Fruit fly (Drosophila melanogaster) whole organism, wandering third instar larva: Measurements from ENCODE around the gene Ugt304A1.

Experiments used
- Abd-B ChIP-seq: fragments of >200 bp; optimal IDR thresholded peaks from 2 replicates; lab custom pipeline; 2017; ENCODE audit warnings: missing biosample characterization, missing genetic modification characterization
- CG32264 ChIP-seq: fragments of 200-800 bp; sonication (Bioruptor generic); optimal IDR thresholded peaks from 2 replicates; lab custom pipeline; 2016; ENCODE audit warnings: missing biosample characterization, missing genetic modification characterization
- CG9705 ChIP-seq: fragments of 200-800 bp; sonication (Bioruptor generic); optimal IDR thresholded peaks from 2 replicates; lab custom pipeline; 2018; ENCODE audit warnings: missing biosample characterization, mild to moderate bottlenecking, missing genetic modification characterization
- CrebA ChIP-seq: fragments of 200-800 bp; sonication (Bioruptor generic); optimal IDR thresholded peaks from 2 replicates; lab custom pipeline; 2016; ENCODE audit warnings: missing biosample characterization, mild to moderate bottlenecking, missing genetic modification characterization, borderline replicate concordance
- Dfd ChIP-seq: fragments of >200 bp; optimal IDR thresholded peaks from 2 replicates; lab custom pipeline; 2017; ENCODE audit warnings: missing biosample characterization, missing genetic modification characterization
- Dif ChIP-seq: fragments of 200-275, 200-300 bp; sonication (Bioruptor generic); optimal IDR thresholded peaks from 2 replicates; lab custom pipeline; 2018; ENCODE audit warnings: missing biosample characterization, missing genetic modification characterization; ENCODE audit not compliant: partially characterized antibody
- GATAd ChIP-seq: sonication (Bioruptor generic); optimal IDR thresholded peaks from 2 replicates; lab custom pipeline; 2016; ENCODE audit warnings: missing biosample characterization, missing genetic modification characterization
- HLH106 ChIP-seq: fragments of 200-800 bp; optimal IDR thresholded peaks from 3 replicates; lab custom pipeline; 2019; ENCODE audit warnings: missing biosample characterization, mild to moderate bottlenecking, missing genetic modification characterization, moderate library complexity
- Hnf4 ChIP-seq: fragments of 200-800 bp; sonication (Bioruptor generic); optimal IDR thresholded peaks from 2 replicates; lab custom pipeline; 2016; ENCODE audit warnings: missing biosample characterization, mild to moderate bottlenecking, missing genetic modification characterization
- Hr78 ChIP-seq: fragments of >200 bp; optimal IDR thresholded peaks from 2 replicates; lab custom pipeline; 2017; ENCODE audit warnings: missing biosample characterization, missing genetic modification characterization
- Hr83 ChIP-seq: fragments of 200-300 bp; sonication (Bioruptor generic); optimal IDR thresholded peaks from 2 replicates; lab custom pipeline; 2016; ENCODE audit warnings: missing biosample characterization, mild to moderate bottlenecking, missing genetic modification characterization, moderate library complexity; ENCODE audit not compliant: poor library complexity, severe bottlenecking
- Jra ChIP-seq: sonication (Bioruptor generic); optimal IDR thresholded peaks from 2 replicates; lab custom pipeline; 2016; ENCODE audit warnings: missing biosample characterization, missing genetic modification characterization
- Mio ChIP-seq: sonication (Bioruptor generic); optimal IDR thresholded peaks from 2 replicates; lab custom pipeline; 2016; ENCODE audit warnings: missing biosample characterization, missing genetic modification characterization
- Myc ChIP-seq: fragments of >200 bp; optimal IDR thresholded peaks from 2 replicates; lab custom pipeline; 2017
- N ChIP-seq: fragments of >200 bp; optimal IDR thresholded peaks from 2 replicates; lab custom pipeline; 2018; ENCODE audit warnings: missing biosample characterization, missing external identifiers, missing genetic modification characterization
- OdsH ChIP-seq: fragments of 200-800 bp; sonication (Bioruptor generic); optimal IDR thresholded peaks from 2 replicates; lab custom pipeline; 2016; ENCODE audit warnings: missing biosample characterization, mild to moderate bottlenecking, missing genetic modification characterization
- Rel ChIP-seq, 2 experiments: fragments of 200-800 bp; sonication (Bioruptor generic) in 1 of 2; optimal IDR thresholded peaks; 2 replicates in 1 of 2; 3 replicates in 1 of 2; lab custom pipeline; 2016 to 2019; ENCODE audit warnings: mild to moderate bottlenecking in 2 of 2, missing biosample characterization in 2 of 2, missing genetic modification characterization in 2 of 2, moderate library complexity in 1 of 2
- Sp1 ChIP-seq: fragments of 200-800 bp; sonication (Bioruptor generic); optimal IDR thresholded peaks from 3 replicates; lab custom pipeline; 2019; ENCODE audit warnings: missing biosample characterization, mild to moderate bottlenecking, missing genetic modification characterization, moderate library complexity
- br ChIP-seq: fragments of 200-800 bp; sonication (Bioruptor generic); optimal IDR thresholded peaks from 2 replicates; lab custom pipeline; 2016; ENCODE audit warnings: missing biosample characterization, missing genetic modification characterization
- brk ChIP-seq: fragments of 200-800 bp; sonication (Bioruptor generic); optimal IDR thresholded peaks from 2 replicates; lab custom pipeline; 2016; ENCODE audit warnings: missing biosample characterization, mild to moderate bottlenecking, missing genetic modification characterization
- dl ChIP-seq, 2 experiments: fragments of 175-275, 200-275 bp in 1 of 2; fragments of 200-275 bp in 1 of 2; sonication (Bioruptor generic); optimal IDR thresholded peaks; lab custom pipeline; 2018; ENCODE audit warnings: mild to moderate bottlenecking in 2 of 2, missing biosample characterization in 2 of 2, missing genetic modification characterization in 2 of 2, moderate library complexity in 2 of 2; ENCODE audit not compliant: partially characterized antibody in 2 of 2, insufficient read depth in 1 of 2
- dmrt93B ChIP-seq: fragments of 200-800 bp; sonication (Bioruptor generic); optimal IDR thresholded peaks from 2 replicates; lab custom pipeline; 2018; ENCODE audit warnings: missing biosample characterization, mild to moderate bottlenecking, missing genetic modification characterization
- dsf ChIP-seq: sonication (Bioruptor generic); optimal IDR thresholded peaks from 2 replicates; lab custom pipeline; 2016; ENCODE audit warnings: missing biosample characterization, missing genetic modification characterization, borderline replicate concordance
- ey ChIP-seq: fragments of 200-800 bp; sonication (Bioruptor generic); optimal IDR thresholded peaks from 2 replicates; lab custom pipeline; 2016; ENCODE audit warnings: missing biosample characterization, missing genetic modification characterization
- foxo ChIP-seq, 2 experiments: fragments of 200-800 bp; sonication (Bioruptor generic); optimal IDR thresholded peaks; 2 replicates in 1 of 2; 3 replicates in 1 of 2; lab custom pipeline; 2016 to 2017; ENCODE audit warnings: missing biosample characterization in 2 of 2, missing genetic modification characterization in 2 of 2
- fru ChIP-seq: fragments of 200-800 bp; sonication (Bioruptor generic); optimal IDR thresholded peaks from 3 replicates; lab custom pipeline; 2016; ENCODE audit warnings: missing biosample characterization, mild to moderate bottlenecking, missing genetic modification characterization
- h ChIP-seq: fragments of 200-800 bp; sonication (Bioruptor generic); optimal IDR thresholded peaks from 3 replicates; lab custom pipeline; 2016; ENCODE audit warnings: missing biosample characterization, mild to moderate bottlenecking, missing genetic modification characterization
- jim ChIP-seq: fragments of 175-275, 200-325 bp; sonication (Bioruptor generic); optimal IDR thresholded peaks from 2 replicates; lab custom pipeline; 2016; ENCODE audit warnings: missing biosample characterization, mild to moderate bottlenecking, missing genetic modification characterization
- lola ChIP-seq: fragments of >200 bp; optimal IDR thresholded peaks from 2 replicates; lab custom pipeline; 2017; ENCODE audit warnings: missing biosample characterization, missing genetic modification characterization
- pan ChIP-seq: fragments of >200 bp; optimal IDR thresholded peaks from 2 replicates; lab custom pipeline; 2017
- psq ChIP-seq: fragments of 200-800 bp; sonication (Bioruptor generic); optimal IDR thresholded peaks from 3 replicates; lab custom pipeline; 2017; ENCODE audit warnings: missing biosample characterization, mild to moderate bottlenecking, missing genetic modification characterization, moderate library complexity
- rgr ChIP-seq: fragments of 200-800 bp; sonication (Bioruptor generic); optimal IDR thresholded peaks from 3 replicates; lab custom pipeline; 2016; ENCODE audit warnings: missing biosample characterization, mild to moderate bottlenecking, missing genetic modification characterization
- sage ChIP-seq: fragments of 200-800 bp; sonication (Bioruptor generic); optimal IDR thresholded peaks from 2 replicates; lab custom pipeline; 2016; ENCODE audit warnings: missing biosample characterization, mild to moderate bottlenecking, missing genetic modification characterization
- sv ChIP-seq: fragments of 200-800 bp; sonication (Bioruptor generic); optimal IDR thresholded peaks from 3 replicates; lab custom pipeline; 2016; ENCODE audit warnings: missing biosample characterization, missing genetic modification characterization
- tai ChIP-seq: sonication (Bioruptor generic); optimal IDR thresholded peaks from 2 replicates; lab custom pipeline; 2016; ENCODE audit warnings: missing biosample characterization, missing genetic modification characterization
- usp ChIP-seq: fragments of >200 bp; optimal IDR thresholded peaks from 2 replicates; lab custom pipeline; 2017; ENCODE audit warnings: missing biosample characterization, missing genetic modification characterization
- woc ChIP-seq: sonication (Bioruptor generic); optimal IDR thresholded peaks from 2 replicates; lab custom pipeline; 2016; ENCODE audit warnings: missing biosample characterization, mild to moderate bottlenecking, missing genetic modification characterization

The Ugt304A1 gene

dm6 chr3R:11200885-11201421 lies 25.7 kb upstream of the Ugt304A1 start:
- TF ChIP-seq Hr78 (GFP tag; lab: Kevin White, UChicago) (no peak), ey (GFP tag; lab: Kevin White, UChicago) (peak; percentile 69), brk (peak; percentile 86), CG9705 (GFP tag; lab: Kevin White, UChicago) (no peak), N (no peak), Mio (GFP tag; lab: Kevin White, UChicago) (no peak), jim (GFP tag; lab: Kevin White, UChicago) (no peak), Abd-B (GFP tag; lab: Kevin White, UChicago) (no peak), Dfd (GFP tag; lab: Kevin White, UChicago) (no peak), fru (GFP tag; lab: Kevin White, UChicago) (peak; percentile 76), lola (GFP tag; lab: Kevin White, UChicago) (no peak), dsf (no peak), pan (peak; percentile 61), Myc (no peak), sage (GFP tag; lab: Kevin White, UChicago) (peak; percentile 80), OdsH (GFP tag; lab: Kevin White, UChicago) (peak; percentile 85), br (GFP tag; lab: Kevin White, UChicago) (peak; percentile 56), Jra (no peak), rgr (GFP tag; lab: Kevin White, UChicago) (peak; percentile 86), foxo (GFP tag; optimal IDR thresholded peaks at IDR 0.05; lab: Kevin White, UChicago) (peak; percentile 39 to 81), sv (GFP tag; lab: Kevin White, UChicago) (peak; percentile 39), Dif (GFP tag; lab: Kevin White, UChicago) (no peak), CG32264 (GFP tag; lab: Kevin White, UChicago) (peak; percentile 55), psq (peak; percentile 74), woc (GFP tag; lab: Kevin White, UChicago) (peak; percentile 53), usp (GFP tag; lab: Kevin White, UChicago) (no peak), dmrt93B (GFP tag; lab: Kevin White, UChicago) (peak; percentile 32), Hnf4 (GFP tag; lab: Kevin White, UChicago) (peak; percentile 50), Rel (GFP tag; optimal IDR thresholded peaks at IDR 0.05; lab: Kevin White, UChicago) (peak; percentile 77), Rel (tag; optimal IDR thresholded peaks at IDR 0.05; lab: Kevin White, UChicago) (peak; percentile 42), Hr83 (no peak), tai (GFP tag; lab: Kevin White, UChicago) (no peak), h (peak; percentile 85), CrebA (GFP tag; lab: Kevin White, UChicago) (no peak), HLH106 (tag; lab: Kevin White, UChicago) (peak; percentile 65), Sp1 (peak; percentile 74), GATAd (GFP tag; lab: Kevin White, UChicago) (no peak)
- TF ChIP-seq, all 38 proteins: peak for 19

dm6 chr3R:11200042-11200884 lies 25.1 kb upstream of the Ugt304A1 start:
- TF ChIP-seq Dif (GFP tag; lab: Kevin White, UChicago) (peak; percentile 83), Hr83 (peak; percentile 21), dl (GFP tag; optimal IDR thresholded peaks at IDR 0.05; lab: Kevin White, UChicago; ENCODE audit: insufficient read depth in 1 of 2, partially characterized antibody in 2 of 2) (peak; percentile 48 to 81), lola (GFP tag; lab: Kevin White, UChicago) (no peak), pan (no peak)
